Worm (Caenorhabditis elegans) whole organism, L1 larva: ENCODE data around the gene npax-1.

Source experiments
- irx-1 ChIP-seq: sonication (generic microtip); optimal IDR thresholded peaks from 2 replicates; lab custom pipeline; 2016; ENCODE audit warnings: missing genetic modification characterization, missing compliant biosample characterization
- mab-9 ChIP-seq: fragments of 200-800 bp; sonication (Bioruptor generic); IDR thresholded peaks from 2 replicates; pipeline ENCODE4 v1.3.6; 2022; ENCODE audit warnings: missing genetic modification reagents, missing genetic modification characterization, missing compliant biosample characterization

ce11 chrII:7363990-7364455, 32.9 kb upstream of the npax-1 start, which contains the start of gene msra-1:
- TF ChIP-seq irx-1 (tag; lab: Kevin White, UChicago) (no peak), mab-9 (GFP tag; lab: Robert Waterston, UW) (no peak)
